Fruit fly (Drosophila melanogaster) whole organism, embryonic: ENCODE results near the gene Gip.

Experiments used
- CG10565 ChIP-seq: fragments of 200-800 bp; sonication (Bioruptor generic); optimal IDR thresholded peaks from 3 replicates; lab custom pipeline; 2016; ENCODE audit warnings: missing biosample characterization, mild to moderate bottlenecking, missing genetic modification characterization
- CG14050 ChIP-seq: fragments of 200-800 bp; sonication (Bioruptor generic); IDR thresholded peaks from 3 replicates; pipeline ENCODE4 v1.3.6; 2022; ENCODE audit warnings: missing biosample characterization, missing genetic modification characterization
- CG15514 ChIP-seq: fragments of 200-800 bp; sonication (Bioruptor generic); optimal IDR thresholded peaks from 3 replicates; lab custom pipeline; 2017; ENCODE audit warnings: missing biosample characterization, missing genetic modification characterization, mild to moderate bottlenecking, moderate library complexity, missing genetic modification reagents
- CG1602 ChIP-seq: fragments of 200-800 bp; sonication (Bioruptor generic); optimal IDR thresholded peaks from 3 replicates; lab custom pipeline; 2016; ENCODE audit warnings: missing biosample characterization, missing genetic modification characterization
- CG1832 ChIP-seq: fragments of 200-800 bp; sonication (Bioruptor generic); optimal IDR thresholded peaks from 2 replicates; lab custom pipeline; 2017; ENCODE audit warnings: missing biosample characterization, mild to moderate bottlenecking, missing genetic modification characterization, inconsistent platforms
- CG18599 ChIP-seq: fragments of 200-800 bp; sonication (Bioruptor generic); optimal IDR thresholded peaks from 3 replicates; lab custom pipeline; 2017; ENCODE audit warnings: missing biosample characterization, missing genetic modification characterization, mild to moderate bottlenecking, moderate library complexity, missing genetic modification reagents
- CG18619 ChIP-seq: fragments of 200-800 bp; sonication (Bioruptor generic); optimal IDR thresholded peaks from 3 replicates; lab custom pipeline; 2017; ENCODE audit warnings: missing biosample characterization, mild to moderate bottlenecking, missing genetic modification characterization
- CG34422 ChIP-seq: fragments of 200-800 bp; sonication (Bioruptor generic); IDR thresholded peaks from 3 replicates; pipeline ENCODE4 v1.3.6; 2022; ENCODE audit warnings: missing biosample characterization, missing genetic modification characterization
- CG43689 ChIP-seq: fragments of 200-800 bp; sonication (Bioruptor generic); IDR thresholded peaks from 2 replicates; pipeline ENCODE4 v1.3.6; 2022; ENCODE audit warnings: missing biosample characterization, missing genetic modification characterization
- CG6654 ChIP-seq: fragments of 200-800 bp; sonication (Bioruptor generic); optimal IDR thresholded peaks from 2 replicates; lab custom pipeline; 2017; ENCODE audit warnings: missing biosample characterization, mild to moderate bottlenecking, missing genetic modification characterization
- CG6813 ChIP-seq: fragments of 200-800 bp; sonication (Bioruptor generic); optimal IDR thresholded peaks from 2 replicates; lab custom pipeline; 2017; ENCODE audit warnings: missing biosample characterization, missing genetic modification characterization, mild to moderate bottlenecking, moderate library complexity, missing genetic modification reagents
- CG7372 ChIP-seq: fragments of 200-800 bp; sonication (Bioruptor generic); IDR thresholded peaks from 2 replicates; pipeline ENCODE4 v1.3.6; 2022; ENCODE audit warnings: missing biosample characterization, missing genetic modification characterization
- CG7786 ChIP-seq: fragments of 200-800 bp; sonication (Bioruptor generic); optimal IDR thresholded peaks from 2 replicates; lab custom pipeline; 2016; ENCODE audit warnings: missing biosample characterization, missing genetic modification characterization
- CG8765 ChIP-seq: fragments of 200-800 bp; sonication (Bioruptor generic); IDR thresholded peaks from 2 replicates; pipeline ENCODE4 v1.3.6; 2022; ENCODE audit warnings: missing biosample characterization, missing genetic modification characterization
- CG9215 ChIP-seq: fragments of 200-800 bp; sonication (Bioruptor generic); IDR thresholded peaks from 2 replicates; pipeline ENCODE4 v1.3.6; 2022; ENCODE audit warnings: missing biosample characterization, missing genetic modification characterization
- CG9609 ChIP-seq: fragments of 200-800 bp; sonication (Bioruptor generic); optimal IDR thresholded peaks from 3 replicates; lab custom pipeline; 2016; ENCODE audit warnings: missing biosample characterization, missing genetic modification characterization
- Dbx ChIP-seq: fragments of 200-800 bp; sonication (Bioruptor generic); IDR thresholded peaks from 3 replicates; pipeline ENCODE4 v1.3.6; 2022; ENCODE audit warnings: missing biosample characterization, missing genetic modification characterization
- Dek ChIP-seq: fragments of 200-800 bp; sonication (Bioruptor generic); optimal IDR thresholded peaks from 3 replicates; lab custom pipeline; 2019; ENCODE audit warnings: missing biosample characterization, mild to moderate bottlenecking, missing genetic modification characterization, moderate library complexity
- Doc2 ChIP-seq: fragments of 200-800 bp; sonication (Bioruptor generic); IDR thresholded peaks from 2 replicates; pipeline ENCODE4 v1.3.6; 2022; ENCODE audit warnings: missing biosample characterization, missing genetic modification characterization
- E2f1 ChIP-seq: fragments of 200-800 bp; sonication (Bioruptor generic); IDR thresholded peaks from 2 replicates; pipeline ENCODE4 v1.3.6; 2022; ENCODE audit warnings: missing biosample characterization, missing genetic modification characterization
- E2f2 ChIP-seq: fragments of 200-800 bp; sonication (Bioruptor generic); IDR thresholded peaks from 2 replicates; pipeline ENCODE4 v1.3.6; 2022; ENCODE audit warnings: missing biosample characterization, missing genetic modification characterization
- Fer2 ChIP-seq: fragments of 200-800 bp; sonication (Bioruptor generic); optimal IDR thresholded peaks from 2 replicates; lab custom pipeline; 2018; ENCODE audit warnings: missing biosample characterization, mild to moderate bottlenecking, missing genetic modification characterization, moderate library complexity
- Gug ChIP-seq: fragments of 200-800 bp; sonication (Bioruptor generic); IDR thresholded peaks from 4 replicates; pipeline ENCODE4 v1.3.6; 2022; ENCODE audit warnings: missing biosample characterization, missing genetic modification characterization
- Hmr ChIP-seq: fragments of 200-800 bp; sonication (Bioruptor generic); optimal IDR thresholded peaks from 3 replicates; lab custom pipeline; 2017; ENCODE audit warnings: mild to moderate bottlenecking, missing biosample characterization, missing genetic modification reagents, missing genetic modification characterization
- Hr78 ChIP-seq, 2 experiments: fragments of 200-800 bp in 1 of 2; fragments of >200 bp in 1 of 2; sonication (Bioruptor generic) in 1 of 2; optimal IDR thresholded peaks; 2 replicates each; lab custom pipeline; 2017 to 2019; ENCODE audit warnings: missing biosample characterization in 2 of 2, missing genetic modification characterization in 2 of 2, mild to moderate bottlenecking in 1 of 2, moderate library complexity in 1 of 2
- Mad ChIP-seq: fragments of 200-800 bp; sonication (Bioruptor generic); optimal IDR thresholded peaks from 2 replicates; lab custom pipeline; 2016; ENCODE audit warnings: missing biosample characterization, missing genetic modification characterization
- Mes4 ChIP-seq: fragments of 200-800 bp; sonication (Bioruptor generic); optimal IDR thresholded peaks from 2 replicates; lab custom pipeline; 2016; ENCODE audit warnings: missing biosample characterization, missing genetic modification characterization
- Ssrp ChIP-seq: fragments of 200-800 bp; sonication (Bioruptor generic); optimal IDR thresholded peaks from 2 replicates; lab custom pipeline; 2018; ENCODE audit warnings: missing biosample characterization, mild to moderate bottlenecking, missing genetic modification characterization, moderate library complexity
- Trl ChIP-seq, 3 experiments: fragments of >200 bp in 2 of 3; fragments of 200-800 bp in 1 of 3; sonication (Bioruptor generic) in 1 of 3; optimal IDR thresholded peaks; 2 replicates in 1 of 3; 3 replicates in 2 of 3; lab custom pipeline; 2016 to 2017; ENCODE audit warnings: missing biosample characterization in 1 of 3, missing genetic modification characterization in 1 of 3
- aop ChIP-seq: fragments of 200-800 bp; sonication (Bioruptor generic); IDR thresholded peaks from 2 replicates; pipeline ENCODE4 v1.3.6; 2022; ENCODE audit warnings: missing biosample characterization, missing genetic modification characterization
- bab2 ChIP-seq: fragments of 200-800 bp; sonication (Bioruptor generic); optimal IDR thresholded peaks from 2 replicates; lab custom pipeline; 2016; ENCODE audit warnings: missing biosample characterization, missing genetic modification characterization
- bcd ChIP-seq: fragments of 200-800 bp; sonication (Bioruptor generic); optimal IDR thresholded peaks from 2 replicates; lab custom pipeline; 2017; ENCODE audit warnings: missing biosample characterization, mild to moderate bottlenecking, missing genetic modification characterization
- crp ChIP-seq, 2 experiments: fragments of 200-800 bp; sonication (Bioruptor generic); optimal IDR thresholded peaks; 2 replicates in 1 of 2; 3 replicates in 1 of 2; lab custom pipeline; 2017; ENCODE audit warnings: missing biosample characterization in 2 of 2, missing genetic modification characterization in 2 of 2, mild to moderate bottlenecking in 1 of 2, moderate library complexity in 1 of 2
- dpn ChIP-seq, 2 experiments: fragments of 200-800 bp; sonication (Bioruptor generic); optimal IDR thresholded peaks; 3 replicates each; lab custom pipeline; 2016; ENCODE audit warnings: missing biosample characterization in 2 of 2, missing genetic modification characterization in 2 of 2
- exex ChIP-seq: fragments of 200-800 bp; sonication (Bioruptor generic); optimal IDR thresholded peaks from 4 replicates; lab custom pipeline; 2018; ENCODE audit warnings: missing biosample characterization, mild to moderate bottlenecking, missing genetic modification characterization, moderate library complexity
- gsb-n ChIP-seq: fragments of 200-800 bp; sonication (Bioruptor generic); optimal IDR thresholded peaks from 3 replicates; lab custom pipeline; 2018; ENCODE audit warnings: missing biosample characterization, mild to moderate bottlenecking, missing genetic modification characterization
- klu ChIP-seq: fragments of 200-800 bp; sonication (Bioruptor generic); IDR thresholded peaks from 2 replicates; pipeline ENCODE4 v1.3.6; 2022; ENCODE audit warnings: missing biosample characterization, missing genetic modification characterization
- nerfin-1 ChIP-seq: fragments of 200-800 bp; sonication (Bioruptor generic); optimal IDR thresholded peaks from 3 replicates; lab custom pipeline; 2019; ENCODE audit warnings: missing biosample characterization, mild to moderate bottlenecking, missing genetic modification characterization, moderate library complexity
- nmo ChIP-seq: fragments of 200-800 bp; sonication (Bioruptor generic); optimal IDR thresholded peaks from 2 replicates; lab custom pipeline; 2018; ENCODE audit warnings: missing biosample characterization, mild to moderate bottlenecking, missing genetic modification characterization, moderate library complexity
- onecut ChIP-seq: fragments of 200-800 bp; sonication (Bioruptor generic); IDR thresholded peaks from 2 replicates; pipeline ENCODE4 v1.3.6; 2022; ENCODE audit warnings: missing biosample characterization, missing genetic modification characterization
- p53 ChIP-seq: fragments of 200-800 bp; sonication (Bioruptor generic); optimal IDR thresholded peaks from 2 replicates; lab custom pipeline; 2016; ENCODE audit warnings: missing biosample characterization, missing genetic modification characterization
- psq ChIP-seq: fragments of 200-800 bp; sonication (Bioruptor generic); optimal IDR thresholded peaks from 2 replicates; lab custom pipeline; 2017; ENCODE audit warnings: missing biosample characterization, missing genetic modification characterization
- run ChIP-seq: fragments of 200-800 bp; sonication (Bioruptor generic); optimal IDR thresholded peaks from 3 replicates; lab custom pipeline; 2018; ENCODE audit warnings: missing biosample characterization, mild to moderate bottlenecking, missing genetic modification characterization
- sqz ChIP-seq: fragments of 200-800 bp; sonication (Bioruptor generic); optimal IDR thresholded peaks from 3 replicates; lab custom pipeline; 2018; ENCODE audit warnings: missing biosample characterization, mild to moderate bottlenecking, missing genetic modification characterization
- sug ChIP-seq: fragments of 200-800 bp; optimal IDR thresholded peaks from 2 replicates; lab custom pipeline; 2019; ENCODE audit warnings: missing biosample characterization, mild to moderate bottlenecking, missing genetic modification characterization, moderate library complexity
- tio ChIP-seq: fragments of 200-800 bp; sonication (Bioruptor generic); optimal IDR thresholded peaks from 2 replicates; lab custom pipeline; 2017; ENCODE audit warnings: missing biosample characterization, missing genetic modification characterization, inconsistent platforms
- vvl ChIP-seq: fragments of 200-800 bp; sonication (Bioruptor generic); IDR thresholded peaks from 2 replicates; pipeline ENCODE4 v1.3.6; 2022; ENCODE audit warnings: missing biosample characterization, missing genetic modification characterization
- wor ChIP-seq: fragments of 200-800 bp; sonication (Bioruptor generic); IDR thresholded peaks from 2 replicates; pipeline ENCODE4 v1.3.6; 2022; ENCODE audit warnings: missing biosample characterization, missing genetic modification characterization
- zfh2 ChIP-seq: fragments of 200-800 bp; sonication (Bioruptor generic); optimal IDR thresholded peaks from 2 replicates; lab custom pipeline; 2016; ENCODE audit warnings: missing biosample characterization, missing genetic modification characterization

The Gip gene

dm6 chrX:10325567-10326345, 3.9 kb downstream of the Gip start, which contains the start of gene alpha-Man-Ia (continued):
- TF ChIP-seq bab2 (GFP tag; lab: Kevin White, UChicago) (peak; percentile 37), Ssrp (tag; lab: Kevin White, UChicago) (no peak), nmo (peak; percentile 48), tio (GFP tag; lab: Kevin White, UChicago) (no peak), wor (no peak), CG1602 (GFP tag; lab: Kevin White, UChicago) (no peak), exex (tag; lab: Kevin White, UChicago) (no peak), p53 (GFP tag; lab: Kevin White, UChicago) (no peak), gsb-n (tag; lab: Kevin White, UChicago) (no peak), CG9609 (GFP tag; lab: Kevin White, UChicago) (peak; percentile 9), psq (GFP tag; lab: Kevin White, UChicago) (no peak), Mad (GFP tag; lab: Kevin White, UChicago) (peak; percentile 37), CG9215 (GFP tag; lab: Robert Waterston, UW) (0 out of 2 replicates have a peak, but pooled peaks have one; percentile 18), klu (GFP tag; lab: Robert Waterston, UW) (no peak), CG43689 (no peak), aop (no peak), CG6813 (no peak), crp (GFP tag; optimal IDR thresholded peaks at IDR 0.05; lab: Kevin White, UChicago) (peak in 1 of 2 experiments; percentile 27), sqz (GFP tag; lab: Kevin White, UChicago) (no peak), Hmr (GFP tag; lab: Kevin White, UChicago) (peak; percentile 37), CG7372 (GFP tag; lab: Robert Waterston, UW) (no peak), CG8765 (GFP tag; lab: Robert Waterston, UW) (no peak), dpn (GFP tag; optimal IDR thresholded peaks at IDR 0.05; lab: Kevin White, UChicago) (peak; percentile 22 to 41), bcd (GFP tag; lab: Kevin White, UChicago) (peak; percentile 40), sug (tag; lab: Kevin White, UChicago) (peak; percentile 24), CG7786 (GFP tag; lab: Kevin White, UChicago) (no peak), CG1832 (peak; percentile 76), CG34422 (GFP tag; lab: Robert Waterston, UW) (peak; percentile 82), Gug (GFP tag; lab: Robert Waterston, UW) (0 out of 4 replicates have a peak, but pooled peaks have one; percentile 37), zfh2 (peak; percentile 31), nerfin-1 (tag; lab: Kevin White, UChicago) (no peak), E2f2 (GFP tag; lab: Robert Waterston, UW) (peak; percentile 19; the same call in 1 of the 2 replicates), CG18619 (peak; percentile 19), CG18599 (GFP tag; lab: Kevin White, UChicago) (peak; percentile 14), run (no peak), CG15514 (GFP tag; lab: Kevin White, UChicago) (peak; percentile 40), Trl (optimal IDR thresholded peaks at IDR 0.05; lab: Kevin White, UChicago) (peak in 1 of 2 experiments; percentile 77), Trl (GFP tag; optimal IDR thresholded peaks at IDR 0.05; lab: Kevin White, UChicago) (peak; percentile 10), Dbx (GFP tag; lab: Robert Waterston, UW) (peak; percentile 56; the same call in 1 of the 3 replicates), vvl (peak; percentile 30; the same call in 1 of the 2 replicates), Fer2 (no peak), E2f1 (GFP tag; lab: Robert Waterston, UW) (no peak), CG6654 (no peak), Hr78 (GFP tag; optimal IDR thresholded peaks at IDR 0.05; lab: Kevin White, UChicago) (no peak), Doc2 (GFP tag; lab: Robert Waterston, UW) (no peak), onecut (GFP tag; lab: Robert Waterston, UW) (no peak; the same call in 1 of the 2 replicates), CG10565 (GFP tag; lab: Kevin White, UChicago) (no peak), CG14050 (no peak), Mes4 (GFP tag; lab: Kevin White, UChicago) (no peak), Dek (tag; lab: Kevin White, UChicago) (peak; percentile 18)
